Worm (Caenorhabditis elegans) whole organism, L2 larva: ENCODE results near the gene enee-1.

ENCODE experiments used
- fos-1 ChIP-seq: fragments of 150-350 bp; optimal IDR thresholded peaks from 2 replicates; lab custom pipeline; 2014; ENCODE audit warnings: missing biosample characterization, missing genetic modification characterization
- gmeb-1 ChIP-seq: fragments of 150-350 bp; optimal IDR thresholded peaks from 2 replicates; lab custom pipeline; 2014; ENCODE audit warnings: missing biosample characterization, missing genetic modification characterization
- mdl-1 ChIP-seq, 2 experiments: fragments of 150-350 bp in 1 of 2; sonication (generic microtip) in 1 of 2; optimal IDR thresholded peaks; 2 replicates each; lab custom pipeline; 2017; ENCODE audit warnings: missing biosample characterization in 2 of 2, missing genetic modification characterization in 2 of 2
- nhr-77 ChIP-seq: fragments of 150-350 bp; optimal IDR thresholded peaks from 2 replicates; lab custom pipeline; 2014; ENCODE audit warnings: missing biosample characterization, missing genetic modification characterization
- unc-55 ChIP-seq: fragments of 150-350 bp; sonication (generic microtip); optimal IDR thresholded peaks from 3 replicates; lab custom pipeline; 2014; ENCODE audit warnings: missing biosample characterization, missing genetic modification reagents, missing genetic modification characterization
- unc-62 ChIP-seq: fragments of 150-350 bp; optimal IDR thresholded peaks from 2 replicates; lab custom pipeline; 2014; ENCODE audit warnings: missing biosample characterization, missing genetic modification reagents, missing genetic modification characterization

DNA sequence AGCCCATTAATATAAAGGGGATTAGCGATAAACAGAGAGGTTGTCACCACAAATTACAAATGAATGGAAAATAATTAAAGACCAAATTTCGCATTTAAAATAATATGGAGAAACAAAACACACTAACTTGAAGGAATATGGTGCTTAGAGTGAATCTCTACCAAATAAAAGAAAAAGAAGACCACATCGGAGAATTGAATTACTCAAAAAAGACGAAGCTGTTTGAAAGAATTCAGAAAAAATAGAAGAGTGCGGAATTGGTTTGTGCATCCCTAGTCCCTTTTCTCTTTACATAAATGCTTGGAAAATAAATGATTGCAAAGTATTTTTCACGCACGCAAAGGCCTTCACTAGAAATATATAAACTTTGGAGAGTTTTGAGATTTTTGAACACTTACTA lies 49.4 kb downstream of the enee-1 start:
- TF ChIP-seq nhr-77 (tag; lab: Kevin White, UChicago) (no peak), mdl-1 (tag; optimal IDR thresholded peaks at IDR 0.05; lab: Kevin White, UChicago) (no peak), gmeb-1 (tag; lab: Kevin White, UChicago) (no peak), unc-62 (GFP tag; lab: Kevin White, UChicago) (no peak), fos-1 (no peak), unc-55 (no peak)
